Worm (Caenorhabditis elegans) whole organism, dauer: ENCODE data around the gene odd-1.

Source experiments
- unc-62 ChIP-seq: sonication (generic microtip); optimal IDR thresholded peaks from 2 replicates; lab custom pipeline; 2017; ENCODE audit warnings: missing biosample characterization, missing genetic modification reagents, missing genetic modification characterization

Gene odd-1

ce11 chrIII:7107965-7108364, at the start of gene odd-1:
Gene odd-1, plus strand, starts transcription at chrIII:7108313.
- TF ChIP-seq unc-62 (GFP tag; lab: Kevin White, UChicago): no peak

ce11 chrIII:7060531-7061095, 47.5 kb upstream of the odd-1 start, which contains the start of gene egg-2:
Gene egg-2, minus strand, starts transcription at chrIII:7060583.
- TF ChIP-seq unc-62 (GFP tag; lab: Kevin White, UChicago): no peak

ce11 chrIII:7062580-7062979, 45.5 kb upstream of the odd-1 start, which contains the start of gene R01H2.1:
Gene R01H2.1, plus strand, starts transcription at chrIII:7062880.
- TF ChIP-seq unc-62 (GFP tag; lab: Kevin White, UChicago): no peak

- no peak for TF ChIP-seq unc-62 (GFP tag; lab: Kevin White, UChicago)
Measured at ce11 chrIII:7063061-7063460, 45.1 kb upstream of the odd-1 start.

- TF ChIP-seq unc-62 (GFP tag; lab: Kevin White, UChicago): no peak
Measured at ce11 chrIII:7064185-7064584, 43.9 kb upstream of the odd-1 start, which contains the start of gene R01H2.4. Gene R01H2.4, minus strand, starts transcription at chrIII:7064285.

ce11 chrIII:7067385-7067896, 40.7 kb upstream of the odd-1 start, which contains the start of gene ger-1:
Gene ger-1, minus strand, starts transcription at chrIII:7067477.
- no peak for TF ChIP-seq unc-62 (GFP tag; lab: Kevin White, UChicago)

- TF ChIP-seq unc-62 (GFP tag; lab: Kevin White, UChicago): no peak
Measured at ce11 chrIII:7068520-7069113, 39.5 kb upstream of the odd-1 start, which contains the start of the genes ubc-18 and R01H2.8. Gene ubc-18, minus strand, starts transcription at chrIII:7068570. Gene R01H2.8, plus strand, starts transcription at chrIII:7069063.

ce11 chrIII:7069981-7070380, 38.1 kb upstream of the odd-1 start, which contains the start of gene tmem-17:
Gene tmem-17, plus strand, starts transcription at chrIII:7070281.
- TF ChIP-seq unc-62 (GFP tag; lab: Kevin White, UChicago): no peak

ce11 chrIII:7072452-7072851, 35.7 kb upstream of the odd-1 start, which contains the start of gene lin-37:
Gene lin-37, minus strand, starts transcription at chrIII:7072552.
- no peak for TF ChIP-seq unc-62 (GFP tag; lab: Kevin White, UChicago)

- TF ChIP-seq unc-62 (GFP tag; lab: Kevin White, UChicago): no peak
Measured at ce11 chrIII:7073801-7074386, 34.2 kb upstream of the odd-1 start, which contains the start of gene ZK418.5. Gene ZK418.5, minus strand, starts transcription at chrIII:7073851.

- no peak for TF ChIP-seq unc-62 (GFP tag; lab: Kevin White, UChicago)
Measured at ce11 chrIII:7076386-7076785, 31.7 kb upstream of the odd-1 start, which contains the start of gene ZK418.13. Gene ZK418.13, minus strand, starts transcription at chrIII:7076486.

ce11 chrIII:7078737-7079136, 29.4 kb upstream of the odd-1 start, which contains the start of gene ZK418.6:
Gene ZK418.6, minus strand, starts transcription at chrIII:7078837.
- no peak for TF ChIP-seq unc-62 (GFP tag; lab: Kevin White, UChicago)

ce11 chrIII:7080689-7081088, 27.4 kb upstream of the odd-1 start, which contains the start of gene ZK418.7:
Gene ZK418.7, minus strand, starts transcription at chrIII:7080789.
- no peak for TF ChIP-seq unc-62 (GFP tag; lab: Kevin White, UChicago)

- no peak for TF ChIP-seq unc-62 (GFP tag; lab: Kevin White, UChicago)
Measured at ce11 chrIII:7081488-7081887, 26.6 kb upstream of the odd-1 start.

- no peak for TF ChIP-seq unc-62 (GFP tag; lab: Kevin White, UChicago)
Measured at ce11 chrIII:7083106-7083505, 25.0 kb upstream of the odd-1 start.

ce11 chrIII:7084908-7085307, 23.2 kb upstream of the odd-1 start, which contains the start of gene tofu-7:
Gene tofu-7, minus strand, starts transcription at chrIII:7085018.
- no peak for TF ChIP-seq unc-62 (GFP tag; lab: Kevin White, UChicago)
